Worm (Caenorhabditis elegans) whole organism, mixed stage, embryonic: ENCODE measurements around the gene mcd-1.
A peak's percentile ranks its signal among the peaks of the same experiment; 100 is the strongest.

Experiments
- M03D4.4 ChIP-seq: sonication (generic microtip); optimal IDR thresholded peaks from 2 replicates; lab custom pipeline; 2017; ENCODE audit warnings: mild to moderate bottlenecking, missing genetic modification characterization, missing compliant biosample characterization
- blmp-1 ChIP-seq: fragments of 150-350 bp; optimal IDR thresholded peaks from 2 replicates; lab custom pipeline; 2014; ENCODE audit warnings: missing biosample characterization, missing genetic modification characterization
- ceh-39 ChIP-seq: fragments of 150-350 bp; optimal IDR thresholded peaks from 2 replicates; lab custom pipeline; 2014; ENCODE audit warnings: missing biosample characterization, missing genetic modification characterization
- ceh-43 ChIP-seq: fragments of 200-800 bp; sonication (Bioruptor generic); optimal IDR thresholded peaks from 2 replicates; lab custom pipeline; 2018; ENCODE audit warnings: mild to moderate bottlenecking, missing genetic modification characterization, moderate library complexity, missing compliant biosample characterization
- ces-1 ChIP-seq: fragments of 150-350 bp; optimal IDR thresholded peaks from 2 replicates; lab custom pipeline; 2014; ENCODE audit warnings: missing biosample characterization, missing genetic modification reagents, missing genetic modification characterization
- cnd-1 ChIP-seq: fragments of 200-800 bp; sonication (Bioruptor generic); optimal IDR thresholded peaks from 2 replicates; lab custom pipeline; 2018; ENCODE audit warnings: mild to moderate bottlenecking, missing genetic modification characterization, missing compliant biosample characterization
- drap-1 ChIP-seq: fragments of 200-800 bp; sonication (Bioruptor generic); optimal IDR thresholded peaks from 3 replicates; lab custom pipeline; 2018; ENCODE audit warnings: mild to moderate bottlenecking, missing genetic modification characterization, missing compliant biosample characterization
- elt-1 ChIP-seq: sonication (generic microtip); optimal IDR thresholded peaks from 2 replicates; lab custom pipeline; 2017; ENCODE audit warnings: missing genetic modification characterization, mild to moderate bottlenecking, missing compliant biosample characterization, antibody characterized with exemption, moderate library complexity, borderline replicate concordance; ENCODE audit not compliant: insufficient read depth
- elt-3 ChIP-seq: fragments of 150-350 bp; optimal IDR thresholded peaks from 2 replicates; lab custom pipeline; 2014; ENCODE audit warnings: missing biosample characterization, missing genetic modification characterization
- ham-2 ChIP-seq: fragments of 200-800 bp; sonication (Bioruptor generic); optimal IDR thresholded peaks from 2 replicates; lab custom pipeline; 2018; ENCODE audit warnings: mild to moderate bottlenecking, missing genetic modification characterization, missing compliant biosample characterization
- hlh-1 ChIP-seq: fragments of 150-350 bp; optimal IDR thresholded peaks from 2 replicates; lab custom pipeline; 2014; ENCODE audit warnings: missing biosample characterization, missing genetic modification reagents, missing genetic modification characterization
- lin-13 ChIP-seq: fragments of 150-350 bp; optimal IDR thresholded peaks from 2 replicates; lab custom pipeline; 2014; ENCODE audit warnings: missing biosample characterization, missing genetic modification characterization
- lin-32 ChIP-seq: fragments of 200-800 bp; sonication (Bioruptor generic); optimal IDR thresholded peaks from 2 replicates; lab custom pipeline; 2018; ENCODE audit warnings: mild to moderate bottlenecking, missing genetic modification characterization, missing compliant biosample characterization
- lsy-2 ChIP-seq: fragments of 150-350 bp; optimal IDR thresholded peaks from 2 replicates; lab custom pipeline; 2014; ENCODE audit warnings: missing biosample characterization, missing genetic modification characterization
- mab-5 ChIP-seq: fragments of 150-350 bp; optimal IDR thresholded peaks from 2 replicates; lab custom pipeline; 2014; ENCODE audit warnings: missing biosample characterization, missing genetic modification characterization
- mep-1 ChIP-seq: fragments of 150-350 bp; optimal IDR thresholded peaks from 2 replicates; lab custom pipeline; 2017; ENCODE audit warnings: missing biosample characterization, missing genetic modification reagents, missing genetic modification characterization, inconsistent platforms
- mls-2 ChIP-seq: sonication (generic microtip); optimal IDR thresholded peaks from 2 replicates; lab custom pipeline; 2016; ENCODE audit warnings: mild to moderate bottlenecking, missing genetic modification characterization, moderate library complexity, missing compliant biosample characterization
- nhr-2 ChIP-seq: fragments of 150-350 bp; optimal IDR thresholded peaks from 2 replicates; lab custom pipeline; 2014; ENCODE audit warnings: missing biosample characterization, missing genetic modification characterization
- nhr-237 ChIP-seq: fragments of 150-350 bp; optimal IDR thresholded peaks from 2 replicates; lab custom pipeline; 2014; ENCODE audit warnings: missing biosample characterization, missing genetic modification characterization
- nhr-28 ChIP-seq: fragments of 150-350 bp; optimal IDR thresholded peaks from 2 replicates; lab custom pipeline; 2014; ENCODE audit warnings: missing biosample characterization, missing genetic modification characterization
- nhr-76 ChIP-seq: sonication (generic microtip); optimal IDR thresholded peaks from 2 replicates; lab custom pipeline; 2017; ENCODE audit warnings: missing biosample characterization, missing genetic modification characterization
- pha-4 ChIP-seq: fragments of 150-350 bp; optimal IDR thresholded peaks from 2 replicates; lab custom pipeline; 2018; ENCODE audit warnings: missing biosample characterization, missing genetic modification reagents, missing genetic modification characterization
- sem-2 ChIP-seq: fragments of 200-800 bp; sonication (Bioruptor generic); optimal IDR thresholded peaks from 2 replicates; lab custom pipeline; 2018; ENCODE audit warnings: mild to moderate bottlenecking, missing genetic modification characterization, missing compliant biosample characterization
- snpc-4 ChIP-seq: fragments of 150-350 bp; optimal IDR thresholded peaks from 2 replicates; lab custom pipeline; 2014; ENCODE audit warnings: missing biosample characterization, missing genetic modification characterization
- sptf-1 ChIP-seq: sonication (generic microtip); optimal IDR thresholded peaks from 2 replicates; lab custom pipeline; 2017; ENCODE audit warnings: mild to moderate bottlenecking, missing genetic modification characterization, moderate library complexity, missing compliant biosample characterization
- tbx-8 ChIP-seq: fragments of 200-800 bp; sonication (Bioruptor generic); optimal IDR thresholded peaks from 2 replicates; lab custom pipeline; 2018; ENCODE audit warnings: mild to moderate bottlenecking, missing genetic modification characterization, moderate library complexity, missing compliant biosample characterization
- unc-120 ChIP-seq: sonication (generic microtip); optimal IDR thresholded peaks from 2 replicates; lab custom pipeline; 2017; ENCODE audit warnings: missing genetic modification characterization, missing compliant biosample characterization; ENCODE audit not compliant: poor library complexity, severe bottlenecking
- unc-39 ChIP-seq: fragments of 150-350 bp; optimal IDR thresholded peaks from 2 replicates; lab custom pipeline; 2014; ENCODE audit warnings: missing biosample characterization, missing genetic modification characterization
- unc-62 ChIP-seq: fragments of 150-350 bp; optimal IDR thresholded peaks from 2 replicates; lab custom pipeline; 2014; ENCODE audit warnings: missing biosample characterization, missing genetic modification reagents, missing genetic modification characterization
- zip-8 ChIP-seq: fragments of 150-350 bp; optimal IDR thresholded peaks from 2 replicates; lab custom pipeline; 2014; ENCODE audit warnings: missing biosample characterization, missing genetic modification characterization
- ztf-11 ChIP-seq: fragments of 150-350 bp; optimal IDR thresholded peaks from 2 replicates; lab custom pipeline; 2014; ENCODE audit warnings: missing biosample characterization, missing genetic modification characterization

mcd-1 gene

DNA sequence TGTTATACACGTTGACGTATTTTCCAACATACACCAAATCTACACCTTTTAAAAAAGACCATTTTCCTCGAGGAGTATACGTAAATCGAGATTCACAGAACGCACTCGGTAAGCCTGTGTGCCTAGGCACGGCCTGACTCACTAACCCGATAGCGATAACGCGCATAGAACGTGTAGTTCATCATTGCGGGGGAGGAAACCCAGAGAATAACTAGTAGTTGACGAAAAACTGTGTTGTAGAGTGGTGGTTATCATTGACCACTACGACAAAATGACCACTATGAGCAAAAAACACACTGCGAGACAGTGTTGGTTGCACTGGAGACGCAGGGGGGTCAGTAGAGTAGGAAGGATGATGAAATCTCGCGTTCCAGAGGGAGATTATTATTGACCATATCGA is 28.5 kb upstream of the mcd-1 start:
- no peak for TF ChIP-seq nhr-2
- TF ChIP-seq nhr-28 (tag; lab: Kevin White, UChicago), result no peak
- no peak for TF ChIP-seq drap-1
- no peak for TF ChIP-seq hlh-1 (tag; lab: Kevin White, UChicago)

DNA sequence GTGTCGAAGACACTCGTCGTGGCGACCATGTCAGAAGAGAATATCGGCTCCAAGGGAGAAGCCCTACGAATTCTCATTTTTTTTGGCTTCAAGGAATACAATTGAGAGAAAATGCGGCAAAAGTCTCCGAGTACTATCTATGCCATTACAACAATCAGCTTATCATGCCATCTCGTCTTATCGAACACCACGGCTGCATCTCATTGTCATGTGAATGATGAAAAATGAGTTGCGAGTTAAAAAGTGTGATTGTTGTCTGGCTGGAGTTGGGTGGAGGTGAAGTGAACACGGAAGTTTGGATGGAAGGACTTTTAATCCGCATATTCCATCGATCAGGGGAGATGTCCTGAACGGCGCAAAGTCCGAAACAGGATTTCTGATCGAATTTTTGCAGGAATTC is 27.4 kb upstream of the mcd-1 start:
- no peak for TF ChIP-seq nhr-76 (tag; lab: Kevin White, UChicago)
- no peak for TF ChIP-seq pha-4
- no peak for TF ChIP-seq hlh-1 (tag; lab: Kevin White, UChicago)
- no peak for TF ChIP-seq lsy-2
- TF ChIP-seq unc-62 (GFP tag; lab: Kevin White, UChicago), result no peak
- TF ChIP-seq tbx-8 (GFP tag; lab: Kevin White, UChicago), result no peak
- TF ChIP-seq elt-1, result no peak
- TF ChIP-seq ceh-43 (GFP tag; lab: Kevin White, UChicago), result no peak
- TF ChIP-seq ceh-39, result no peak
- TF ChIP-seq unc-120 (tag; lab: Kevin White, UChicago), result no peak
- no peak for TF ChIP-seq sptf-1 (tag; lab: Kevin White, UChicago)
- TF ChIP-seq mep-1 (tag; lab: Kevin White, UChicago), result no peak
- no peak for TF ChIP-seq ham-2 (GFP tag; lab: Kevin White, UChicago)
- no peak for TF ChIP-seq nhr-2

DNA sequence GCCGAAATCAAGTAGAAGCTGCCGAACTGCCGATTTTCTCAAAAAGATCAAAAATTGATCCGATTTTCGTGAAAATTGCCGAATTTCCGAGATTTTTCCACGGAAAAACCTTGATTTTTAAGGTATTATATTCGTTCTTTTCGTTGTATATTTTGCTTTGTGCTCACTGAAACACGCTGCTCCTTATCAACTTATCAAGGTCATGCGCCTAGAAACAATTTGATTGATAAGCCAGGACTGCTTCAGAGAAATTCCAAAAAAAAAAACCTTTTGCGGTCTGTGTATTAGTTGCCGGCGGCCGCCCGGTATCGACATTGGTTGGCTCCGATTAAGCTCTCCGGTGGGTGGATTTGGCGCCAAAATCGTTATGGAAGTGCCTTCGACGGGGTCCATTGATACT is 25.9 kb upstream of the mcd-1 start:
- TF ChIP-seq ham-2 (GFP tag; lab: Kevin White, UChicago) (no peak), nhr-237 (tag; lab: Kevin White, UChicago) (no peak), cnd-1 (tag; lab: Kevin White, UChicago) (no peak), nhr-2 (no peak)

DNA sequence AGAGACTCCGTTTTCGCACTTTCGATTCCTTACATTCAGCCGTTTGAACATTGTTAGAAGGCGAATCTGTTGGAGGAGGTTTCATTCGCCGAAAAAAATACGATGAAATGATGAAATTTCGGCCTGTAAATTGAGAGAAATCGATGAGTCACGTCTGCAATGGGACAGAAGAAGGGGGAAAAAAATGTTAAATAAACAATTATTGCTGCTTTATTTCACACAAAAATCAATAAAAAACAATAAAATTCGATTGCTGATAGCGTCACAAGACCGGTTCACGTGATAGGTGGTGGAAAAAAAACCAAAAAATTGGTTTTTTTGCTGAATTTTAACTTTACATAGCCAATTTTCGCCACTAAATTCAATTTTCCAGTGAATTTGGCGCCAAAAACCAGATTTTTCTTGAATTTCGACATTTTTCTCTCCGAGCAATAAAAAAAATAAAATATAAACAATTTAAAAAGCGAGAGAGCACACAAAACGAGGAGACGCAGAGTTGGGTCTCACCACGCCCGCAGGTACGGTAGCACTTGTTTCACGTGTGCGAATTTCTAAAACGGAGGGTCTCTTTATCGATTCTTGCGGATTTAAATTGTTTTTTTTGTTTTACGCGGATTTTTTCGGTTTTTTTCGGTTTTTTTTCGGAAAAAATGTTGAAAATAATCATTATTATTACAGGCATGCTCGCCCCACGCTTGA is 16.0 kb upstream of the mcd-1 start, which contains the start of the genes cup-14 and ndub-8:
Gene cup-14, minus strand, starts transcription at position 51 of the 699 bp plus-strand sequence.
Gene ndub-8, plus strand, starts transcription at position 679 of the 699 bp plus-strand sequence.
- TF ChIP-seq nhr-2, result peak; percentile 23
- TF ChIP-seq ceh-39, result peak; percentile 91
- peak; percentile 100 for TF ChIP-seq lsy-2
- TF ChIP-seq blmp-1 (tag; lab: Kevin White, UChicago), result no peak
- peak; percentile 19 for TF ChIP-seq sptf-1 (tag; lab: Kevin White, UChicago)
- TF ChIP-seq snpc-4 (tag; lab: Kevin White, UChicago), result no peak
- TF ChIP-seq lin-13 (tag; lab: Kevin White, UChicago), result peak; percentile 72
- peak; percentile 82 for TF ChIP-seq mab-5 (tag; lab: Kevin White, UChicago)
- peak; percentile 90 for TF ChIP-seq mep-1 (tag; lab: Kevin White, UChicago)
- peak; percentile 94 for TF ChIP-seq ces-1 (GFP tag; lab: Kevin White, UChicago)
- no peak for TF ChIP-seq unc-39 (tag; lab: Kevin White, UChicago)
- peak; percentile 84 for TF ChIP-seq nhr-237 (tag; lab: Kevin White, UChicago)
- TF ChIP-seq pha-4, result peak; percentile 94
- peak; percentile 75 for TF ChIP-seq mls-2 (tag; lab: Kevin White, UChicago)
- peak; percentile 12 for TF ChIP-seq hlh-1 (tag; lab: Kevin White, UChicago)
- peak; percentile 55 for TF ChIP-seq unc-120 (tag; lab: Kevin White, UChicago)
- TF ChIP-seq sem-2 (GFP tag; lab: Kevin White, UChicago), result no peak
- peak; percentile 4 for TF ChIP-seq ztf-11 (tag; lab: Kevin White, UChicago)

DNA sequence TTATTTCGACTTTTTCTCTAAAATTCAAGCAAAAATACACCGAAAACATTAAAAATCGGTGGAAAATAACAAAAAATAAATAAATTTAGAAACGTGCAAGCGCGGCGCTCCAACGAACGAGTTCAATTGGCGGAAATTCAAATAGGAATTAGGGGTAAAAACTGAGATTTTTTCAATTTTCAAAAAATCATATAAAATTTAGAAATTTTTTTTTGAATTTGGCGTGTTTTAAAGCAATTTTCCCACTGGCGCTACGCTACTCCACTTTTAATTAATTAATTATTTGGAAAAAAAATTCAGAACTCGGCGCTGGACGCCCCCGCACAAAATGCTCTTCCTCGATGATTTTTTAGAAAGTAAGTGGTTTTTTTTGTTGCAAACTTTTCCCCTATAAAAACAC is 12.6 kb upstream of the mcd-1 start, which contains the start of gene ing-3:
Gene ing-3, plus strand, starts transcription at position 301 of the 400 bp plus-strand sequence.
- no peak for TF ChIP-seq ham-2 (GFP tag; lab: Kevin White, UChicago)

DNA sequence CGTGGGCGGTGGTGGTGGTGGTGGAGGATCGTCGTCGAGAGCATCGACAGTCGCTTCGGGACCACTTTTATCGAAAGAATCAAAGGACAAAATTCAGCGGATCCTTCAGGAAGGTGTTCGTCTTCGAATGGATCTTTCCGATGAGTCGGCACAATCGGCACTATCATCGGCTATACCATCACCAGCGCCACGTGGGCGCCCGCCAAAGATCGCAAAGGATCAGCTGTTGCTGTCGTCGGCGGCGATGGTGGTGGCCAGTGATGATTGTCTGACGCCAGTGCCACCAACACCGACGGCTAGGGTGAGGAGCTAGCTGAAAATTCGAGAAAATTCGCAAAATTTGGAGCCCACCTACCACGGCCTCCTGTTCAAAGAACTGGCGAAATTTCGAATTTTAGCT is 10.3 kb upstream of the mcd-1 start:
- TF ChIP-seq M03D4.4 (tag; lab: Kevin White, UChicago) (no peak), ham-2 (GFP tag; lab: Kevin White, UChicago) (no peak), cnd-1 (tag; lab: Kevin White, UChicago) (no peak), ceh-43 (GFP tag; lab: Kevin White, UChicago) (no peak), mls-2 (tag; lab: Kevin White, UChicago) (no peak), drap-1 (no peak), elt-1 (no peak), lin-13 (tag; lab: Kevin White, UChicago) (no peak), mab-5 (tag; lab: Kevin White, UChicago) (no peak), lin-32 (no peak), zip-8 (no peak), elt-3 (tag; lab: Kevin White, UChicago) (no peak)
